Worm (Caenorhabditis elegans) whole organism, midembryonic: ENCODE results near the gene F08C6.5.

Experiments used
- T22C8.4 ChIP-seq: fragments of 200-800 bp; sonication (Bioruptor generic); IDR thresholded peaks from 2 replicates; pipeline ENCODE4 v1.3.6; 2022; ENCODE audit warnings: missing genetic modification characterization, missing compliant biosample characterization
- cog-1 ChIP-seq: sonication (generic microtip); optimal IDR thresholded peaks from 2 replicates; lab custom pipeline; 2016; ENCODE audit warnings: missing genetic modification characterization, missing compliant biosample characterization
- flt-1 ChIP-seq: fragments of 200-800 bp; sonication (Bioruptor generic); IDR thresholded peaks from 2 replicates; pipeline ENCODE4 v1.3.6; 2022; ENCODE audit warnings: missing genetic modification characterization, missing compliant biosample characterization
- klf-2 ChIP-seq: fragments of 200-800 bp; sonication (Bioruptor generic); conservative IDR thresholded peaks from 2 replicates; pipeline ENCODE4 v1.3.6; 2022; ENCODE audit warnings: missing genetic modification reagents, missing genetic modification characterization, missing compliant biosample characterization
- med-1 ChIP-seq: sonication (generic microtip); optimal IDR thresholded peaks from 2 replicates; lab custom pipeline; 2017; ENCODE audit warnings: missing genetic modification characterization, mild to moderate bottlenecking, missing compliant biosample characterization, antibody characterized with exemption, missing genetic modification reagents; ENCODE audit not compliant: insufficient read depth
- ref-1 ChIP-seq: fragments of 200-800 bp; sonication (Bioruptor generic); conservative IDR thresholded peaks from 2 replicates; pipeline ENCODE4 v1.3.6; 2022; ENCODE audit warnings: missing genetic modification reagents, missing genetic modification characterization, missing compliant biosample characterization
- tab-1 ChIP-seq: fragments of 200-800 bp; sonication (Bioruptor generic); IDR thresholded peaks from 2 replicates; pipeline ENCODE4 v1.3.6; 2022; ENCODE audit warnings: missing genetic modification characterization, missing compliant biosample characterization
- ztf-23 ChIP-seq: fragments of 200-800 bp; sonication (Bioruptor generic); IDR thresholded peaks from 2 replicates; pipeline ENCODE4 v1.3.6; 2022; ENCODE audit warnings: missing genetic modification reagents, missing genetic modification characterization, missing compliant biosample characterization
- ztf-29 ChIP-seq: fragments of 200-800 bp; sonication (Bioruptor generic); IDR thresholded peaks from 2 replicates; pipeline ENCODE4 v1.3.6; 2022; ENCODE audit warnings: missing genetic modification reagents, missing genetic modification characterization, missing compliant biosample characterization

Gene F08C6.5

DNA sequence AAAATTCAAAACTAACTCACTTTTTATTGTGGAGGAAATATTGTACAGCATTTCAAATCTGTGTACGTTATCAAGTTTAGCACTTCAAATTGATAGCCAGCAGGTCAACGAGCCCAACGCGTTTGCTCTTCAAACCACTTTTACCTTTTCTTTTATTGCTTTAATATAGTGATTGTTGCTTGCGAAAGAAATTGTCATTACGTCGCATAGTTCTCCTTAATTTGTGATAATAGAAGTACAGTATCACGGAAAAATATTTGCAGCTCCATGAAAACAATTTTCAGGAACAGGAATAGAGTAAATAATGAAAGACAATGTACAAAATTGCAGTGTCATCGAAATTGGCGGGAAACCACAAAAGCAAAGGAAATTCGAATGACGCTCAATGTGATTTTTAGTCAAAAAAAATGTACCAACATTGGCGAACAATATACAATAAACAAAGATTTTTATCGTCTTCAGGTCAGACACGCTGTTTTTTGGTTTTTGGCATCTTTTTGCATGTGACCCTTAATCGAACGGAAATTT is at the start of gene F08C6.5, which contains the start of gene PDB1.1:
Gene F08C6.5, plus strand, starts transcription at position 478 of the 528 bp plus-strand sequence.
Gene PDB1.1, minus strand, starts transcription at position 158 of the 528 bp plus-strand sequence.
- TF ChIP-seq cog-1 (tag; lab: Kevin White, UChicago) (no peak), ref-1 (no peak), tab-1 (no peak), klf-2 (no peak), flt-1 (GFP tag; lab: Robert Waterston, UW) (no peak), T22C8.4 (GFP tag; lab: Robert Waterston, UW) (no peak)

DNA sequence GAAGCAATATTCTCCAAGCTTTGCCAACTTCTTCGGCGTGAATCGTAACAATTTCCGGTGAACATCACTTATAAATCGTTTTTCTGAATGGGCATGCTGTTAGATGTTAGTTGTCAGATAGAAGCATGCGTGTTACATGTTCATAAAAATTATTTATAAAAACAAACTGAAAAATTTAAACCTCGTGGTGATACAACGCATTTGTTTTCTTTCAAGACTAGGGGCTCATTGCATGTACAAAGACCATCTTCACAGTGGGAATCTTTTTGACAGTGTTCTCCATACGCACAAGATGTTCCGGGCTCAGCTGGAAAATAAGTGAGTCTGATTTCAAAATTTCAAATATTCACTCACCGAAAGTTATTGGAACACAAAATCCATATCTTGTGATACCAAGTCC is 46.5 kb upstream of the F08C6.5 start:
- no peak for TF ChIP-seq flt-1 (GFP tag; lab: Robert Waterston, UW)
- no peak for TF ChIP-seq ref-1
- TF ChIP-seq tab-1, result no peak
- no peak for TF ChIP-seq klf-2
- no peak for TF ChIP-seq ztf-23 (GFP tag; lab: Robert Waterston, UW)
- TF ChIP-seq T22C8.4 (GFP tag; lab: Robert Waterston, UW), result no peak
- TF ChIP-seq cog-1 (tag; lab: Kevin White, UChicago), result no peak
- no peak for TF ChIP-seq ztf-29 (GFP tag; lab: Robert Waterston, UW)
- TF ChIP-seq med-1 (GFP tag; lab: Kevin White, UChicago), result no peak

DNA sequence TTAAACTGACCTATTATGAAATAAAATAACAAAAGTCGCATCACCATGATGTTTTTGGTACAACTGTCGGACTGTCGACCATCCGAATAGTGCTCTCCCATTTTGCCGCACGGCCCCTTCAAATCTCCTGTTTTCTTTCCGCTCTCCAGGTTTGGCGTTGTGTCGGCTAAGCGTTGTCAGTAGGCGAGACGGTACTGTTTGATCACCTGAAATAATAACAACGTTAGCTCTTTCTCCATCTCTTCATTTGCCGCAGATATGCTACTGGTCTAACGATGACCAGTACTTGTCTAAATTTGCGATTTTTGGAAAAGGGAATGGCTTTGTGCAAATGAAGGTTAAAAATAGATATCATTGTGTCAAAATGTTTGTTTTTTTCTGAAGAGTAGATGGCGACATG is 39.6 kb upstream of the F08C6.5 start, which contains the start of gene chts-1:
Gene chts-1, minus strand, starts transcription at position 101 of the 400 bp plus-strand sequence.
- no peak for TF ChIP-seq ref-1
- TF ChIP-seq cog-1 (tag; lab: Kevin White, UChicago), result no peak
- no peak for TF ChIP-seq ztf-29 (GFP tag; lab: Robert Waterston, UW)
- no peak for TF ChIP-seq ztf-23 (GFP tag; lab: Robert Waterston, UW)
- TF ChIP-seq flt-1 (GFP tag; lab: Robert Waterston, UW), result no peak
- no peak for TF ChIP-seq tab-1
- TF ChIP-seq med-1 (GFP tag; lab: Kevin White, UChicago), result no peak
- no peak for TF ChIP-seq klf-2
- TF ChIP-seq T22C8.4 (GFP tag; lab: Robert Waterston, UW), result no peak

DNA sequence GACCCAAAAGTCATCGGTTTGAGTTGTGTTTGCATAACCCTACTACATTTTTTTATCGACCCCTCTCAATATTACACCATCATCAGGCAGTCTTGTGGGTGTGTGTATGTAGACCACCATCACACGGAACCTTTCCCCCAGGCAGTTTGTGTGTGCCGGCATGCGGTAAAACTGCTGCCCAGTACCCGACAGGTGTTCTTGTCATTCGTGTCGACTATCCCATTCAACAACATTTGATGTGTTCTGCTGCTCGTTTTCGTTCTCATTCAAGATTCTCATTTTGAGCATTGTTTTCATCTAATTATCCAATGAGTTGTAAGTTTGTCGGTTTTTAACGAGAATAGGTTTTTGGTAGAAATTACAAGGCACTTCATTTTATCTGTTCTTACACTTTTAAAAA is 36.6 kb upstream of the F08C6.5 start:
- TF ChIP-seq med-1 (GFP tag; lab: Kevin White, UChicago) (no peak), klf-2 (no peak), ztf-23 (GFP tag; lab: Robert Waterston, UW) (no peak), tab-1 (no peak), ref-1 (no peak), cog-1 (tag; lab: Kevin White, UChicago) (no peak), ztf-29 (GFP tag; lab: Robert Waterston, UW) (no peak), flt-1 (GFP tag; lab: Robert Waterston, UW) (no peak), T22C8.4 (GFP tag; lab: Robert Waterston, UW) (no peak)

DNA sequence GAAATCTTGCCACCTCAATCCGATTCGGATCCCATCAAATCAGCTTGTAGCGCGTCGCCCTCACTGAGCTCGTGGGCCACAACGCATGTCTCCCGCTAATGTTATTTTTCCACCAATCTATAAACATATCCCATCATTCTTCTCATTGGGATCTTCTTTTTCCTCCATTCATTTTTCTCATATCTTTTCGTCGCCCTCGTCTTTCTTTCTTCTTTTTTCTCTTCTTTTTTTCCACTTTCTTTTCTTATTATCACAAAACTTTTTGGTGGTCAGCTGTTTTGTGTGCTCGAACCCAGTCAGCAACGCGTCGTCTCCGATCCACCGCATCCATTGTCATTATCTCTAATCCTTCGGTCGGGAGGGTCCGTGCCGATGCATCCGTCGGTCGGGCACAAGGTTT is 35.4 kb upstream of the F08C6.5 start:
- no peak for TF ChIP-seq ref-1
- no peak for TF ChIP-seq ztf-29 (GFP tag; lab: Robert Waterston, UW)
- TF ChIP-seq ztf-23 (GFP tag; lab: Robert Waterston, UW), result no peak

DNA sequence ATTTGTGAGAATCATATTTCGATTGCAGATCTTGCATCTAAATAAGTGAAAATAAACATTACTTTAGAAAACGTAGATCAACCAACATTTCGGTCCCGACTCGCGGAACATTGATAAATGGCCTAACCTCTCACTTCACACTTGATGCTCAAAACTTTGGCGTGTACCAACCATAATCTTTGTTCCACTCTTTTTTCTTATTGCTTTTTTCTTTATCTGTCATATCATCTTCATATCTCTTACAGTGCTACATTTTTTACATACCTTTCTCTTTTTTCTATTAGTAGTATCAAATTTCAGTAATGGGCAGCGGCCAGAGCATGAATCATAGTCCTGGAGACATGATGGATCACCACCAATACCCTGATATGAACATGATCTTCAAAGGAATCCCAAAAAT is 33.9 kb upstream of the F08C6.5 start, which contains the start of gene F46C8.3:
Gene F46C8.3, plus strand, starts transcription at position 301 of the 400 bp plus-strand sequence.
- no peak for TF ChIP-seq med-1 (GFP tag; lab: Kevin White, UChicago)

DNA sequence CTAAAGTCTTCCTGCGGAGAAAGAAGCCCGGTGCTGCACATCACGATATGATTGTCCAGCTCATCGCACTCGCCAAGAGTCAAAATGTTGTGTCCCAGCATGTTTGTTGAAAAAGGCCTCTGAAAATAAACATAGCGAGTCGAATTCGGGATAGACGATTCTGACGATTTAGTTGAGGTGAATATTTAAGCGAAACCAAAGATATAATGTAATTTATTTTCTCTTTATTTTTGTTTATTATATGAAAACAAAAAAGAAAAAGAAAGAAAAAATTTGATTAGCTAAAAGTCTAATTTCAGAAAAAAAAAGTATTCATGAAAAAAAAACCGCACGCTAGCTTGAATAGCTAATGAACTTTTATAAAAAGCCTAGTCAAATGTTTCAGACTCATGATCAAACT is 26.6 kb upstream of the F08C6.5 start, which contains the start of gene ceh-14:
Gene ceh-14, minus strand, starts transcription at position 101 of the 400 bp plus-strand sequence.
- TF ChIP-seq ztf-23 (GFP tag; lab: Robert Waterston, UW) (no peak), med-1 (GFP tag; lab: Kevin White, UChicago) (no peak), ztf-29 (GFP tag; lab: Robert Waterston, UW) (no peak), tab-1 (no peak), ref-1 (no peak), cog-1 (tag; lab: Kevin White, UChicago) (no peak), flt-1 (GFP tag; lab: Robert Waterston, UW) (no peak), klf-2 (no peak), T22C8.4 (GFP tag; lab: Robert Waterston, UW) (no peak)

DNA sequence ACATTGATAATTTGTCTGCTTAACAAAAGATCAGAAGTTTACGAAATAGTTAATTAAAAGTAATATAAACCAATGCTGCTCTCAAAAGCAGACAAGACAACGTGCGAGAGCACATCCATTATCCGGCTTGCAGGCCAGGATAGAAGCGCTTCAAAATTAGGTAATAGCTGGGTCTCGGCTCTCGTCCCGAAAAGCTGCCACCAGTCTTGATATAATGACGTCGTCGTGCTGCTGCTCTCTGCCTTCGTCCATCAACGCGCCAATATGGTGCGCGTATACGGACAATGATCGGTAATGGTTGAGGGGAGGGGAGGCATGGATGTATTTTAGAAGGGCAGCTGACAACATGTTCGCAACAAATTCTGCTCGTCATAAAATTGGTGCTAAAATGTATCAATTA is 24.8 kb upstream of the F08C6.5 start:
- no peak for TF ChIP-seq klf-2
- no peak for TF ChIP-seq ref-1
- no peak for TF ChIP-seq ztf-29 (GFP tag; lab: Robert Waterston, UW)
- TF ChIP-seq med-1 (GFP tag; lab: Kevin White, UChicago), result no peak
- TF ChIP-seq flt-1 (GFP tag; lab: Robert Waterston, UW), result no peak
- no peak for TF ChIP-seq ztf-23 (GFP tag; lab: Robert Waterston, UW)
- TF ChIP-seq T22C8.4 (GFP tag; lab: Robert Waterston, UW), result no peak
- no peak for TF ChIP-seq cog-1 (tag; lab: Kevin White, UChicago)
- no peak for TF ChIP-seq tab-1

DNA sequence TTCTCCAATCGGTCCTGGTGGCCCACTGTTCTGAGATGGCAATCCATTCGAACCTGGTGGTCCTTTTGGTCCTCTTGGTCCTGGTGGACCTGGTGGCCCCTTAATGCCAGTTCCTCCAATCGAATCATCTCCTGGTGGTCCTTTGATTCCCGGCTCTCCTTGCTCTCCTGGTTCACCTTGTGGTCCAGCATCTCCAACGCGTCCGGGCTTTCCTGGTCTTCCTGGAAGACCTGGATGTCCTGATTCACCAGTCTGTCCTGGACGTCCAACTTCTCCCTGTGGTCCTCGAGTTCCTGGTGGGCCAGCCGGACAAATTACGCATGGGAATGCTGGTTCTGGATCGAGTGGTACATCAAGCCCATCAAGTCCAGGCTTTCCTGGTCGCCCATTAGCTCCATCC is 22.3 kb upstream of the F08C6.5 start:
- TF ChIP-seq T22C8.4 (GFP tag; lab: Robert Waterston, UW), result no peak
- no peak; the same call in 1 of the 2 replicates for TF ChIP-seq ztf-29 (GFP tag; lab: Robert Waterston, UW)
- no peak for TF ChIP-seq flt-1 (GFP tag; lab: Robert Waterston, UW)
- TF ChIP-seq med-1 (GFP tag; lab: Kevin White, UChicago), result no peak
- no peak for TF ChIP-seq cog-1 (tag; lab: Kevin White, UChicago)
- TF ChIP-seq ref-1, result no peak
- TF ChIP-seq klf-2, result no peak

DNA sequence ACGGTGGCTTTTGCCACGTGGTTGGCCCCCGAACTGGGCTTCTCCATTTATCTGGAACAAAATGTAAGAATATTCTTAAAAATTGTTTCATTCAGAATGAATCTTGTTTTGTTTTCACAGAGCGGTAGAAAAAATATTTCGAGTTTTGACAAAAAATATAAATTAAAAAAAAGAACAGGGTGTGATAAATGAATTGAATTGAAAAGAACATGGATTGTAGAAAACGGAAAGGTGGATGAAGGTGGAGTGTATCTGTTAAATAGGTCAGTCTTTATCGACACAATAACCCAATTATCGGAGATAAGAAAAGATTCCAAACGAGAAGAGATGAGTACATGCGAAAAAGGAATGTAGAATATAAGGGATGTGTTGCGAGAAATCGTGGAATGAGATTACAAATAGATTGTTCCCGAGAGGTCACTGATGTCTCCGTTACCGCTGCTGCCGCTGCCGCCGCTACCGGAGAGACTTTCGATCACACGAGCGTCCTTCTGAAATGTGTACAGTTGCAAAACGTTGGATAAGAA is 21.4 kb upstream of the F08C6.5 start, which contains the start of gene dpy-7:
Gene dpy-7, minus strand, starts transcription at position 51 of the 527 bp plus-strand sequence.
- TF ChIP-seq med-1 (GFP tag; lab: Kevin White, UChicago) (no peak), klf-2 (no peak), tab-1 (no peak), ztf-29 (GFP tag; lab: Robert Waterston, UW) (no peak), ref-1 (no peak), flt-1 (GFP tag; lab: Robert Waterston, UW) (no peak), cog-1 (tag; lab: Kevin White, UChicago) (no peak), T22C8.4 (GFP tag; lab: Robert Waterston, UW) (no peak), ztf-23 (GFP tag; lab: Robert Waterston, UW) (no peak)
